Fruit fly (Drosophila melanogaster) whole organism, prepupa: ENCODE measurements around the gene CG43886.

ENCODE experiments used
- fd59A ChIP-seq: fragments of 200-800 bp; sonication (Bioruptor generic); optimal IDR thresholded peaks from 2 replicates; lab custom pipeline; 2017; ENCODE audit warnings: missing biosample characterization, mild to moderate bottlenecking, missing genetic modification characterization, missing genetic modification reagents
- ss ChIP-seq, 2 experiments: fragments of 200-800 bp; sonication (Bioruptor generic); optimal IDR thresholded peaks; 2 replicates in 1 of 2; 3 replicates in 1 of 2; lab custom pipeline; 2017 to 2018; ENCODE audit warnings: mild to moderate bottlenecking in 2 of 2, missing biosample characterization in 2 of 2, missing genetic modification characterization in 2 of 2, moderate library complexity in 1 of 2

- no peak for TF ChIP-seq ss (GFP tag; optimal IDR thresholded peaks at IDR 0.05; lab: Kevin White, UChicago)
- no peak for TF ChIP-seq fd59A (GFP tag; lab: Kevin White, UChicago)
Measured at dm6 chr3L:8116809-8117208, 42.8 kb downstream of the CG43886 start.
